Fruit fly (Drosophila melanogaster) S2 (cell line): Measurements from ENCODE around the gene Miro.

Source experiments
- CG8478 ChIP-seq: fragments of >200 bp; optimal IDR thresholded peaks from 2 replicates; lab custom pipeline; 2018
- CTCF ChIP-seq, 2 experiments: fragments of >200 bp; optimal IDR thresholded peaks; 2 replicates each; lab custom pipeline; 2018

The Miro gene

DNA sequence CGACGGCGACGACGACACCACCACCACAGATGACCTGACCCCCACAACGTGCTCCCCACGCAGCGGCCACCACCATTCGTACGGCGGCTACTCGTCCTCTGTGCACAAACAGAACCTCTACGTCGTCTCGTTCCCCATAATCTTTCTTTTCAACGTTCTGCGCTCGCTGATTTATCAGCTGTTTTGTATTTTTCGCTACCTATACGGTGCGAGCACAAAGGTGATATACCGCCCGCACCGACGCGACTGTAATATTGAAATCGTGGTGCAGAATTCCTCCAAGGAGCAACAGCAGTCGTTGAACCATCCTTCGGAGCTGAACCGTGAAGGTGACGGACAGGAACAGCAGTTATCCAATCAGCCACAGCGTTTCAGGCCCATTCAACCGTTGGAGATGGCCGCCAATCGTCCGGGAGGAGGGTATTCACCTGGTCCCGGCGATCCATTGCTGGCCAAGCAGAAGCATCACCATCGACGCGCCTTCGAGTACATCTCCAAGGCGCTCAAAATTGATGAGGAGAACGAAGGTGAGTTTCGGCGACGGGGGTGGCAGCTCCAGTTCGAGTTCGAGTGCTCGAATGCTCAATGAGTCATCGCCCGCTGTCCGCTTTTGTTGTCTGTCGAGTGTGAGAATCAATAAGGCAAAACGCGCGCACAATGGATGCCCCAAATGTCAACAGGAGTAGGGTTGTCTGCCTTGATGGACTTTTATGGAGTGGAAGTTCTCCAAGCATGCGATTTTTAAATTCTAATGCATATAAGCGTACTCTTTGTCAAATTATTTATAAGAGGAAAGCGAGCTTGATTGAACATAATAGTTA lies at the start of gene Miro:
Gene Miro, minus strand, starts transcription at position 112 of the 821 bp plus-strand sequence.
- TF ChIP-seq CTCF (optimal IDR thresholded peaks at IDR 0.05; lab: Kevin White, UChicago): no peak
- TF ChIP-seq CG8478 (lab: Kevin White, UChicago): no peak

DNA sequence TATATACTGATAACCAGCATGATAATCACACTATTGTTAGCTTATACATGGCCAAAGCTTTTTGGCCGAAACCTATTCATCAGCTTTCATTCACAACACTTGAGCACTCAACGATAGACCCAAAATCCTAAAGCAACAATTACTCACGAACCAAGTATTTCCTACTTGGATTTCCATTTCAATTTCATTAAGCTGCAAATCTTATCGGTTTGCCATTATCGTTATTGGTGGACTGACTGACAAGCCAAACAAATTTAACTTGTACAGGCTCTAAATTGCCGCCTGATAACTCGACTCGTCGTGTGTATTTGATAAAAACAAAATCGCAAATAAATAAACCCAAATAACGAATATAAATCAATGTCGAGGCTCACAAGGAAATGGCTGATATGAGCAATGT lies 46.3 kb upstream of the Miro start:
- TF ChIP-seq CTCF (optimal IDR thresholded peaks at IDR 0.05; lab: Kevin White, UChicago) (no peak), CG8478 (lab: Kevin White, UChicago) (no peak)

- no peak for TF ChIP-seq CG8478 (lab: Kevin White, UChicago)
- TF ChIP-seq CTCF (optimal IDR thresholded peaks at IDR 0.05; lab: Kevin White, UChicago): no peak
Measured at dm6 chr3R:24079613-24080012, 41.0 kb upstream of the Miro start.

dm6 chr3R:24079110-24079509 lies 40.5 kb upstream of the Miro start:
- TF ChIP-seq CTCF (optimal IDR thresholded peaks at IDR 0.05; lab: Kevin White, UChicago): no peak
- no peak for TF ChIP-seq CG8478 (lab: Kevin White, UChicago)

DNA sequence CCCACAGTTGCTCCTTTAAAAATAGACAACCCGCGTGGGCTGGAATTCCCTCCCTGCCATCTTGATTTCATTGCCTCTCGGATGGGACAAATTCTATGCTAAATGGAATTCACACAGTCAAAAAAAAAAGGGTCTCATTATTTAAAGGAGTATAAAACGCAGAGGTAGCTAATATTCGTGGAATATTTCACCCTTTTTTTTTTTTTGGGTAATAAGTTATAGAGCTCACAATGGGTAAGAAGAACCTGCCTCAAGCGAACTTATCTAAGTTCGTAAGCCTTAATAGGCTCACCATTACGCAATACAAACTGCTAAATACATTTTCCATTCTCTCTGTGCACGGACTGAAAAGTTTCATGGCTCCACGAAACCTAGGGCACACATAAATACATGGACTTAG lies 35.1 kb upstream of the Miro start:
- no peak for TF ChIP-seq CG8478 (lab: Kevin White, UChicago)
- TF ChIP-seq CTCF (optimal IDR thresholded peaks at IDR 0.05; lab: Kevin White, UChicago): no peak

DNA sequence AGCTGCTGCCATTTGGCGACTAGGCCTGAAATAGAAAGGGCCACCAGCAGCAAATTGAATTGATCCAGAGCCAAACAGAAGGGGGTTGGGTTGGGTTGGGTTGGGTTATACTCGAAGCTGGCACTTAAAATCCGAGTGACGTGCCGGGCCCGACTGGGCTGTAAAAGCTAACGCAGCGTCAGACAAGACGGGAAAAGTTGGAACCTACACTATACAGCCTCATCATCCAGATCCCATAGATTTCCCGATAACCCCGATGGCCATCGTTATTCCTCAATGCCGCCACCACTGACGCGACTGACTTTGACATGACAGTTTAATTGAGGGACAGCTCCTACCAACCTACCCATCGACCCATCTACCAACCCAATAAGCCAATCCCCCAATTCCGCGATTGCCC lies 31.3 kb upstream of the Miro start:
- no peak for TF ChIP-seq CTCF (optimal IDR thresholded peaks at IDR 0.05; lab: Kevin White, UChicago)
- no peak for TF ChIP-seq CG8478 (lab: Kevin White, UChicago)

DNA sequence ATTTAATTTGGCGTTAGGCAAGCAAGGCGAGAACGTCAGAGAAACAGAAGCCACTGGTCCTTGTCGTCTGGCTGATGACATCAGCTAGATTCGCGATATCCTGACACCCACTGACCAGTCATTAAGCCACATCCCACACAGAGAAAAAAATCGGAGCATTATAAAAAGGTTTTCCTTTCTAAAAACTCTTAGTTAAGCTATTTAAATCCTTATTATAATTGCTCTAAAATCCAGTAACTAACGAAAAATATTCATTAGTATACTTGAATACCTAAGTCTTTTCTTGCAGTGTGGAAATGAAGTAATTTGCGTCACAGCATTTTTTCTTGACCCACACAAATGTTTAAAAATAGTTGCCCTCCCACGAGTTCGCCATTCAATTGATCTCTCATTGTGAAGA lies 30.2 kb upstream of the Miro start:
- TF ChIP-seq CTCF (optimal IDR thresholded peaks at IDR 0.05; lab: Kevin White, UChicago) (no peak), CG8478 (lab: Kevin White, UChicago) (no peak)

DNA sequence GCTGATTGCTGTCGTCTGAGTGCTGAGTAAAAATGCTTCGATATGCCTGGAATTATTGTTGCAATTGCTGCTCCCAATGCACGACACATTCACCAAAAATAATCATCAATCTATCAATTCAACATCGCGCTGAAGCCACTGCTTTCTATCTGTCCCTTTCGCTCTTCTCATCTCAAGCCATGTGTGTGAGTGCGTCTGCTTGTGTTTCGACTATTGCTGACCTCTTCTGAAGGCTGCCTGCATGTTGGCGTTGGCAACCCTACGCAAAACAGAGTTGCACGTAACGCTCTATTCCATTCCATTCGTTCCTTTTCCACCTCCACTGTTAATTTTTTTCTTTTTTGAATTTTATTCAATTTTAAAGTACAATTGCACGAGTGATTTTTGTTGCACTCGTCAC lies 27.1 kb upstream of the Miro start:
- TF ChIP-seq CG8478 (lab: Kevin White, UChicago): no peak

DNA sequence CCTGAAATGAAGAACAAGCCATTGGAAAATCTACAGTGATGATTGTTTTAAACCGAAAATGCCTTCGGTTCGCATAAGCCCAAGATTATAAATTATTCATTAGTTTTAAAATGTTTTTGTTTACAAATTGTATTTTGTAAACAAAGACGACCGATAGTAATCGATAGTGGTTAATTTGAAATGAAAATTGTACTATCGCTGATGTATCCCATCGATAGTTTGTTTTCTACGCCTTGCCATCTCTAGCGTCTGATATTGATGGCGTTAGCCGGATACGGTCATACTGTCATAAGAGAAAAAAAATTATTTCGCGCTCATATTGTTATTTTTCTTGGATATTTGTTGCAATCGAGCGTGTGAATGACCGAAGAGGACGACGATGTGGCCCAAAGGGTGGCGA lies 19.4 kb upstream of the Miro start, which contains the start of gene SMC1:
Gene SMC1, plus strand, starts transcription at position 247 of the 400 bp plus-strand sequence.
- TF ChIP-seq CG8478 (lab: Kevin White, UChicago): no peak
- peak in 1 of 2 experiments; percentile 20 for TF ChIP-seq CTCF (optimal IDR thresholded peaks at IDR 0.05; lab: Kevin White, UChicago)

DNA sequence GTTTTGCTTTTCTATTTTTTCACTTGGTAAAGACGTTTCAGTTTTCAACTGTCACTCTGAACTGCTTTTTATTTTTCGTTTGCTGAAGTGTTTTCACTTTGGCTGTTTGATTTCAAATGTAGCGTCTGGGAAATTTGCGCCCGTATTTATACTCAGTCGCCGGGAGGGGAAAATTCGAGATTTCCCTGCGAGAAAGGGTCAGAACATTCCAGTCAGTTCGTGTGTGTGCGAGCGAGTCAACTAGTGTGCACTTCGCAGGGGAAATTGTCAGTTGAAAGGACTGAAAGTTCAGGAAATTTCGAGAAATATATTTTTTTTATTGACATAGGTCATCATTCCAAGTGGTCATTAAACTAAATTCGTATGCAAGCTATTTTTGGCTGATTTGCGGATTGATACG lies 18.5 kb upstream of the Miro start, which contains the start of gene Hsp68:
Gene Hsp68, minus strand, starts transcription at position 123 of the 400 bp plus-strand sequence.
- TF ChIP-seq CG8478 (lab: Kevin White, UChicago): no peak
- no peak for TF ChIP-seq CTCF (optimal IDR thresholded peaks at IDR 0.05; lab: Kevin White, UChicago)

dm6 chr3R:24054227-24054626 lies 15.6 kb upstream of the Miro start, which contains the start of gene CG6000:
TSS of gene CG6000 (plus strand) at chr3R:24054391.
- TF ChIP-seq CTCF (optimal IDR thresholded peaks at IDR 0.05; lab: Kevin White, UChicago) (no peak), CG8478 (lab: Kevin White, UChicago) (no peak)

- TF ChIP-seq CG8478 (lab: Kevin White, UChicago): no peak
- no peak for TF ChIP-seq CTCF (optimal IDR thresholded peaks at IDR 0.05; lab: Kevin White, UChicago)
Measured at dm6 chr3R:24053506-24054102, 15.0 kb upstream of the Miro start.

- TF ChIP-seq CTCF (optimal IDR thresholded peaks at IDR 0.05; lab: Kevin White, UChicago) (no peak), CG8478 (lab: Kevin White, UChicago) (no peak)
Measured at dm6 chr3R:24051459-24052165, 13.0 kb upstream of the Miro start.

DNA sequence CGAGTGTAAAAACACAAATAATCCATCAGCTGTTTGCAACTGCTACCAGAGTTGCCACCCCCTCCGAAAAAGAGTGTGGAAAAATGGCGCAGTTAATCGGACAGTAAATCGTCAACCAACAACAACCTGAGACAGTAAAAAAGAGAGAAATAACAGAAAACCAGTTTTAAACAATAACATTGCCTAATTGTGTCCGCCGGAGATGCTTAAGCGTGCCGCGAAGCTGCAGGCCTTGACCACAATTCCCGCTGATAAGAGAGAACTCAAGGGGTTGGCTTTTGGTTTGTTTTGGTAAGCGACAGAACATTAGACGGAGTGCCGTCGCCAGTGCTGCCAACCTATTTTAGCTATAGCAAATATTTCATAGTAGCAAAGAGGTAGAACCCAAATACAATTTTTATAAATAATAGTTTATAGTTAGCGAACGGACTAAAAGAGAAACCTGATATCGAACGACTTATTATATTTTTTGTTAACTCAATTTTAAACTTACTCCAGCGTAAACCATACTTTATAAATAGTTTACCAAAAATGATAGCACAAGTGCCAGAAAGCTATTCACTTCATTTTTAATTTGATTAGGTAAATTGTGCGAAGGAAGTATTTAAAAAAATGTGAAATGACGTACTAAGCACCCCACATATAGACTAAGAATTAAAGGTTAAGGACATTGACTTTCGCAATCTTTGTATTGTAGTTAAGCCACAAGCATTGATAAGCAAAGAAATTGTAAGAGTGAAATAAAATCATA lies 12.2 kb upstream of the Miro start, which contains the start of the genes Atg6 and Pisd:
Gene Atg6, minus strand, starts transcription at position 93 of the 751 bp plus-strand sequence.
Gene Pisd, plus strand, starts transcription at position 94 of the 751 bp plus-strand sequence.
- TF ChIP-seq CG8478 (lab: Kevin White, UChicago) (no peak), CTCF (optimal IDR thresholded peaks at IDR 0.05; lab: Kevin White, UChicago) (peak in 1 of 2 experiments; percentile 55)
